Fruit fly (Drosophila melanogaster): ENCODE measurements around the gene Rim2.

DNA sequence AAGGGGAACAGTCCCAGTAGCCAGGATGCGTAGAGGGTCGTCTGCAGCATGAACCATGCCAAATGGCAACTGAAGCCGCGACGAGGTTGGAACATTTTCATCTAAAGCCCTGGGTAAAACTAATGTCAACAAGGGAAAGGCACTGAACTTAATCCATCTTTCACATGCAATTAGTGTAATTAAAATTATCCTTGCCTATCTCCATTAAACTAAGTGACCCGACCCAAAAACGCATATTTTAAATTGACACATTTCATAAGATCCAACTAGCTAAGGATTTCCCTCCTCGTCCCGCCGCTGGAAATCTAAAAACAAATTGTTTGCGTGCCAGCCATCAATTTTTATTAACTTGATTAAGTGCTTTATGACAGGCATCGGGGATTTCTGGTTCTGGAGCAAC is 32.2 kb upstream of the Rim2 start, which contains the start of gene Gr22f:
- TF ChIP-seq CG8159 (tag; optimal IDR thresholded peaks at IDR 0.05) (no peak), CG4496 (GFP tag; IDR thresholded peaks at IDR 0.05) (no peak), Ets98B (GFP tag; IDR thresholded peaks at IDR 0.05) (no peak), CG17806 (tag; optimal IDR thresholded peaks at IDR 0.05) (no peak), CG14655 (GFP tag; optimal IDR thresholded peaks at IDR 0.05) (no peak), CG34367 (tag; optimal IDR thresholded peaks at IDR 0.05) (no peak), CG9948 (tag; optimal IDR thresholded peaks at IDR 0.05) (no peak), EcR (GFP tag; optimal IDR thresholded peaks at IDR 0.05) (no peak), CG8301 (tag; optimal IDR thresholded peaks at IDR 0.05) (no peak), rn (GFP tag; IDR thresholded peaks at IDR 0.05) (no peak), Pif1A (GFP tag; optimal IDR thresholded peaks at IDR 0.05) (no peak)

Measured in whole organism, pupa.